Fruit fly (Drosophila melanogaster) whole organism, embryonic: ENCODE data around the gene IntS14.

Experiments used
- Adf1 ChIP-seq: fragments of 200-800 bp; sonication (Bioruptor generic); IDR thresholded peaks from 2 replicates; pipeline ENCODE4 v1.3.6; 2022; ENCODE audit warnings: missing biosample characterization, missing genetic modification characterization
- C15 ChIP-seq: fragments of 200-800 bp; sonication (Bioruptor generic); IDR thresholded peaks from 3 replicates; pipeline ENCODE4 v1.3.6; 2022; ENCODE audit warnings: missing biosample characterization, missing genetic modification characterization
- CG10209 ChIP-seq: fragments of 200-800 bp; sonication (Bioruptor generic); optimal IDR thresholded peaks from 3 replicates; lab custom pipeline; 2017; ENCODE audit warnings: missing biosample characterization, mild to moderate bottlenecking, missing genetic modification characterization, missing genetic modification reagents
- CG10979 ChIP-seq: fragments of 200-800 bp; sonication (Bioruptor generic); optimal IDR thresholded peaks from 2 replicates; lab custom pipeline; 2018; ENCODE audit warnings: missing biosample characterization, mild to moderate bottlenecking, missing genetic modification characterization, moderate library complexity
- CG11696 ChIP-seq: fragments of 200-800 bp; sonication (Bioruptor generic); IDR thresholded peaks from 2 replicates; pipeline ENCODE4 v1.3.6; 2022; ENCODE audit warnings: missing biosample characterization, missing genetic modification characterization
- CG11723 ChIP-seq: fragments of 200-800 bp; sonication (Bioruptor generic); optimal IDR thresholded peaks from 2 replicates; lab custom pipeline; 2017; ENCODE audit warnings: missing biosample characterization, mild to moderate bottlenecking, missing genetic modification characterization
- CG12299 ChIP-seq: fragments of 200-800 bp; sonication (Bioruptor generic); optimal IDR thresholded peaks from 2 replicates; lab custom pipeline; 2018; ENCODE audit warnings: missing biosample characterization, mild to moderate bottlenecking, missing genetic modification characterization
- CG14050 ChIP-seq: fragments of 200-800 bp; sonication (Bioruptor generic); IDR thresholded peaks from 3 replicates; pipeline ENCODE4 v1.3.6; 2022; ENCODE audit warnings: missing biosample characterization, missing genetic modification characterization
- CG17802 ChIP-seq: fragments of 200-800 bp; sonication (Bioruptor generic); optimal IDR thresholded peaks from 2 replicates; lab custom pipeline; 2018; ENCODE audit warnings: missing biosample characterization, mild to moderate bottlenecking, missing genetic modification characterization, moderate library complexity
- CG18011 ChIP-seq: fragments of 200-800 bp; sonication (Bioruptor generic); optimal IDR thresholded peaks from 2 replicates; lab custom pipeline; 2017; ENCODE audit warnings: missing biosample characterization, missing genetic modification characterization, mild to moderate bottlenecking, moderate library complexity, missing genotype
- CG2199 ChIP-seq: fragments of 200-800 bp; sonication (Bioruptor generic); IDR thresholded peaks from 3 replicates; pipeline ENCODE4 v1.3.6; 2022; ENCODE audit warnings: missing biosample characterization, missing genetic modification characterization
- CG2712 ChIP-seq: fragments of 200-800 bp; optimal IDR thresholded peaks from 3 replicates; lab custom pipeline; 2019; ENCODE audit warnings: missing biosample characterization, mild to moderate bottlenecking, missing genetic modification characterization, moderate library complexity
- CG30403 ChIP-seq: fragments of 200-800 bp; sonication (Bioruptor generic); optimal IDR thresholded peaks from 3 replicates; lab custom pipeline; 2016; ENCODE audit warnings: missing biosample characterization, missing genetic modification characterization
- CG33213 ChIP-seq: fragments of 200-800 bp; sonication (Bioruptor generic); optimal IDR thresholded peaks from 3 replicates; lab custom pipeline; 2016; ENCODE audit warnings: missing biosample characterization, missing genetic modification characterization
- CG4854 ChIP-seq: fragments of 200-800 bp; sonication (Bioruptor generic); optimal IDR thresholded peaks from 2 replicates; lab custom pipeline; 2016; ENCODE audit warnings: missing biosample characterization, missing genetic modification characterization, inconsistent platforms
- CG6854 ChIP-seq: fragments of 200-800 bp; sonication (Bioruptor generic); optimal IDR thresholded peaks from 3 replicates; lab custom pipeline; 2017; ENCODE audit warnings: missing biosample characterization, mild to moderate bottlenecking, missing genetic modification characterization
- CG7271 ChIP-seq: fragments of 200-800 bp; sonication (Bioruptor generic); optimal IDR thresholded peaks from 2 replicates; lab custom pipeline; 2018; ENCODE audit warnings: missing biosample characterization, mild to moderate bottlenecking, missing genetic modification characterization, moderate library complexity
- CG7987 ChIP-seq: fragments of 200-800 bp; sonication (Bioruptor generic); optimal IDR thresholded peaks from 2 replicates; lab custom pipeline; 2018; ENCODE audit warnings: missing biosample characterization, mild to moderate bottlenecking, missing genetic modification characterization, moderate library complexity
- CG8359 ChIP-seq: fragments of 200-800 bp; sonication (Bioruptor generic); optimal IDR thresholded peaks from 2 replicates; lab custom pipeline; 2017; ENCODE audit warnings: missing biosample characterization, mild to moderate bottlenecking, missing genetic modification characterization, borderline replicate concordance
- CG9932 ChIP-seq: fragments of 200-800 bp; sonication (Bioruptor generic); IDR thresholded peaks from 2 replicates; pipeline ENCODE4 v1.3.6; 2022; ENCODE audit warnings: missing biosample characterization, missing genetic modification characterization
- CrebB ChIP-seq: fragments of 200-800 bp; sonication (Bioruptor generic); optimal IDR thresholded peaks from 3 replicates; lab custom pipeline; 2018; ENCODE audit warnings: missing biosample characterization, mild to moderate bottlenecking, missing genetic modification characterization
- Doc3 ChIP-seq: fragments of 200-800 bp; sonication (Bioruptor generic); IDR thresholded peaks from 3 replicates; pipeline ENCODE4 v1.3.6; 2022; ENCODE audit warnings: missing biosample characterization, missing genetic modification characterization; ENCODE audit not compliant: partially characterized antibody
- Elba2 ChIP-seq: fragments of 200-800 bp; sonication (Bioruptor generic); optimal IDR thresholded peaks from 3 replicates; lab custom pipeline; 2016; ENCODE audit warnings: missing biosample characterization, missing genetic modification characterization
- Ets97D ChIP-seq: fragments of 200-800 bp; sonication (Bioruptor generic); optimal IDR thresholded peaks from 3 replicates; lab custom pipeline; 2016; ENCODE audit warnings: missing biosample characterization, missing genetic modification characterization
- GATAe ChIP-seq: fragments of 200-800 bp; sonication (Bioruptor generic); conservative IDR thresholded peaks from 2 replicates; pipeline ENCODE4 v1.3.6; 2022; ENCODE audit warnings: missing biosample characterization, missing genetic modification characterization
- HLH3B ChIP-seq: fragments of 200-800 bp; sonication (Bioruptor generic); IDR thresholded peaks from 2 replicates; pipeline ENCODE4 v1.3.6; 2022; ENCODE audit warnings: missing biosample characterization, missing genetic modification characterization
- MESR4 ChIP-seq: fragments of 200-800 bp; sonication (Bioruptor generic); optimal IDR thresholded peaks from 2 replicates; lab custom pipeline; 2018; ENCODE audit warnings: missing biosample characterization, mild to moderate bottlenecking, missing genetic modification characterization, moderate library complexity
- NC2α ChIP-seq: fragments of 200-800 bp; sonication (Bioruptor generic); optimal IDR thresholded peaks from 2 replicates; lab custom pipeline; 2016; ENCODE audit warnings: missing biosample characterization, missing genetic modification characterization
- NC2β ChIP-seq: fragments of 200-800 bp; sonication (Bioruptor generic); optimal IDR thresholded peaks from 2 replicates; lab custom pipeline; 2016; ENCODE audit warnings: missing biosample characterization, missing genetic modification characterization
- Oaz ChIP-seq: fragments of 200-800 bp; sonication (Bioruptor generic); IDR thresholded peaks from 2 replicates; pipeline ENCODE4 v1.3.6; 2022; ENCODE audit warnings: missing biosample characterization, missing genetic modification characterization
- YL-1 ChIP-seq: fragments of 200-800 bp; sonication (Bioruptor generic); optimal IDR thresholded peaks from 3 replicates; lab custom pipeline; 2017; ENCODE audit warnings: missing biosample characterization, mild to moderate bottlenecking, missing genetic modification characterization
- bab2 ChIP-seq: fragments of 200-800 bp; sonication (Bioruptor generic); optimal IDR thresholded peaks from 2 replicates; lab custom pipeline; 2016; ENCODE audit warnings: missing biosample characterization, missing genetic modification characterization
- bowl ChIP-seq: fragments of 200-800 bp; sonication (Bioruptor generic); IDR thresholded peaks from 2 replicates; pipeline ENCODE4 v1.3.6; 2022; ENCODE audit warnings: missing biosample characterization, missing genetic modification characterization
- br ChIP-seq: fragments of >200 bp; optimal IDR thresholded peaks from 2 replicates; lab custom pipeline; 2017
- btn ChIP-seq: fragments of 200-800 bp; sonication (Bioruptor generic); optimal IDR thresholded peaks from 2 replicates; lab custom pipeline; 2016; ENCODE audit warnings: missing biosample characterization, missing genetic modification characterization
- cad ChIP-seq: fragments of >200 bp; optimal IDR thresholded peaks from 2 replicates; lab custom pipeline; 2017; ENCODE audit warnings: missing biosample characterization, missing genetic modification characterization
- chif ChIP-seq, 2 experiments: fragments of 200-800 bp; sonication (Bioruptor generic); optimal IDR thresholded peaks; 3 replicates each; lab custom pipeline; 2016; ENCODE audit warnings: missing biosample characterization in 2 of 2, missing genetic modification characterization in 2 of 2
- chn ChIP-seq: fragments of 200-800 bp; sonication (Bioruptor generic); optimal IDR thresholded peaks from 2 replicates; lab custom pipeline; 2016; ENCODE audit warnings: missing biosample characterization, missing genetic modification characterization
- exex ChIP-seq: fragments of 200-800 bp; sonication (Bioruptor generic); optimal IDR thresholded peaks from 4 replicates; lab custom pipeline; 2018; ENCODE audit warnings: missing biosample characterization, mild to moderate bottlenecking, missing genetic modification characterization, moderate library complexity
- gce ChIP-seq: fragments of 200-800 bp; sonication (Bioruptor generic); IDR thresholded peaks from 3 replicates; pipeline ENCODE4 v1.3.6; 2022; ENCODE audit warnings: missing biosample characterization, missing genetic modification characterization
- luna ChIP-seq: fragments of 200-800 bp; sonication (Bioruptor generic); optimal IDR thresholded peaks from 2 replicates; lab custom pipeline; 2016; ENCODE audit warnings: missing biosample characterization, missing genetic modification characterization
- maf-S ChIP-seq: fragments of 200-800 bp; sonication (Bioruptor generic); optimal IDR thresholded peaks from 2 replicates; lab custom pipeline; 2016; ENCODE audit warnings: missing biosample characterization, missing genetic modification characterization
- org-1 ChIP-seq: fragments of 200-800 bp; sonication (Bioruptor generic); optimal IDR thresholded peaks from 2 replicates; lab custom pipeline; 2017; ENCODE audit warnings: missing biosample characterization, missing genetic modification characterization
- run ChIP-seq: fragments of 200-800 bp; sonication (Bioruptor generic); optimal IDR thresholded peaks from 3 replicates; lab custom pipeline; 2018; ENCODE audit warnings: missing biosample characterization, mild to moderate bottlenecking, missing genetic modification characterization
- sens ChIP-seq: fragments of 200-800 bp; sonication (Bioruptor generic); peaks from one replicate; lab custom pipeline; 2016; ENCODE audit warnings: missing biosample characterization, missing genetic modification characterization
- sr ChIP-seq: fragments of 200-800 bp; sonication (Bioruptor generic); IDR thresholded peaks from 3 replicates; pipeline ENCODE4 v1.3.6; 2022; ENCODE audit warnings: missing biosample characterization, missing genetic modification characterization
- tna ChIP-seq: fragments of 200-800 bp; sonication (Bioruptor generic); IDR thresholded peaks from 2 replicates; pipeline ENCODE4 v1.3.6; 2022; ENCODE audit warnings: missing biosample characterization, missing genetic modification characterization; ENCODE audit not compliant: partially characterized antibody
- trem ChIP-seq: fragments of 200-800 bp; optimal IDR thresholded peaks from 3 replicates; lab custom pipeline; 2019; ENCODE audit warnings: missing biosample characterization, mild to moderate bottlenecking, missing genetic modification characterization, moderate library complexity
- wek ChIP-seq: fragments of 200-800 bp; sonication (Bioruptor generic); optimal IDR thresholded peaks from 3 replicates; lab custom pipeline; 2018; ENCODE audit warnings: missing biosample characterization, mild to moderate bottlenecking, missing genetic modification characterization, moderate library complexity
- zf30C ChIP-seq: fragments of 200-800 bp; sonication (Bioruptor generic); optimal IDR thresholded peaks from 3 replicates; lab custom pipeline; 2018; ENCODE audit warnings: missing biosample characterization, mild to moderate bottlenecking, missing genetic modification characterization

IntS14 gene

dm6 chr2L:1144371-1145360 lies 19.6 kb upstream of the IntS14 start (continued):
- no peak for TF ChIP-seq CG33213
- peak; percentile 30 to 40 for TF ChIP-seq chif (GFP tag; optimal IDR thresholded peaks at IDR 0.05; lab: Kevin White, UChicago)
- TF ChIP-seq Ets97D (GFP tag; lab: Kevin White, UChicago), result no peak
- peak; percentile 93 for TF ChIP-seq sens (GFP tag; lab: Kevin White, UChicago)
- peak; percentile 1 for TF ChIP-seq CrebB (tag; lab: Kevin White, UChicago)
- TF ChIP-seq CG8359, result peak; percentile 21
- no peak for TF ChIP-seq CG11696 (GFP tag; lab: Robert Waterston, UW)
- peak; percentile 28 for TF ChIP-seq CG10209 (GFP tag; lab: Kevin White, UChicago)
- no peak for TF ChIP-seq gce (GFP tag; lab: Robert Waterston, UW)
- no peak for TF ChIP-seq tna (GFP tag; lab: Robert Waterston, UW)
- TF ChIP-seq Adf1 (GFP tag; lab: Robert Waterston, UW), result no peak
- peak; percentile 24 for TF ChIP-seq CG4854 (GFP tag; lab: Kevin White, UChicago)
- TF ChIP-seq CG18011, result no peak
- TF ChIP-seq btn (GFP tag; lab: Kevin White, UChicago), result no peak
- TF ChIP-seq CG17802 (tag; lab: Kevin White, UChicago), result peak; percentile 7
- TF ChIP-seq C15, result no peak
- peak; percentile 43 for TF ChIP-seq HLH3B (GFP tag; lab: Robert Waterston, UW)
- peak; percentile 78 for TF ChIP-seq exex (tag; lab: Kevin White, UChicago)
- TF ChIP-seq chn (GFP tag; lab: Kevin White, UChicago), result peak; percentile 35
- TF ChIP-seq CG2712 (tag; lab: Kevin White, UChicago), result peak; percentile 78
- TF ChIP-seq NC2β, result peak; percentile 8
- peak; percentile 55 for TF ChIP-seq CG30403 (GFP tag; lab: Kevin White, UChicago)
- TF ChIP-seq Elba2 (GFP tag; lab: Kevin White, UChicago), result no peak
- TF ChIP-seq GATAe (GFP tag; lab: Robert Waterston, UW), result no peak
- TF ChIP-seq org-1 (GFP tag; lab: Kevin White, UChicago), result peak; percentile 37
- no peak for TF ChIP-seq Doc3 (GFP tag; lab: Robert Waterston, UW)
- no peak for TF ChIP-seq CG12299 (tag; lab: Kevin White, UChicago)
- no peak for TF ChIP-seq luna (GFP tag; lab: Kevin White, UChicago)
- TF ChIP-seq CG10979 (tag; lab: Kevin White, UChicago), result peak; percentile 64
- TF ChIP-seq CG7987 (GFP tag; lab: Kevin White, UChicago), result no peak
- TF ChIP-seq run, result no peak
- TF ChIP-seq MESR4 (GFP tag; lab: Kevin White, UChicago), result no peak
- peak; percentile 7 for TF ChIP-seq maf-S (GFP tag; lab: Kevin White, UChicago)
- no peak for TF ChIP-seq CG14050 (GFP tag; lab: Robert Waterston, UW)
- peak; percentile 24 for TF ChIP-seq trem (tag; lab: Kevin White, UChicago)
- TF ChIP-seq cad (GFP tag; lab: Kevin White, UChicago), result no peak
- TF ChIP-seq br, result no peak
- no peak for TF ChIP-seq CG11723 (GFP tag; lab: Kevin White, UChicago)
- peak; percentile 36 for TF ChIP-seq bab2 (GFP tag; lab: Kevin White, UChicago)
- no peak for TF ChIP-seq CG9932
- no peak for TF ChIP-seq sr (GFP tag; lab: Robert Waterston, UW)
- no peak for TF ChIP-seq Oaz (GFP tag; lab: Robert Waterston, UW)
- no peak for TF ChIP-seq bowl (GFP tag; lab: Robert Waterston, UW)
- no peak for TF ChIP-seq YL-1 (GFP tag; lab: Kevin White, UChicago)
- TF ChIP-seq zf30C (GFP tag; lab: Kevin White, UChicago), result no peak
- no peak for TF ChIP-seq NC2α (GFP tag; lab: Kevin White, UChicago)
- TF ChIP-seq CG6854, result no peak
- no peak for TF ChIP-seq CG2199
- TF ChIP-seq CG7271, result no peak
- TF ChIP-seq wek, result no peak
